Worm (Caenorhabditis elegans) whole organism, L2 larva: ENCODE measurements around the gene trx-5.

ENCODE experiments used
- C34F6.9 ChIP-seq: fragments of 150-350 bp; optimal IDR thresholded peaks from 2 replicates; lab custom pipeline; 2014; ENCODE audit warnings: missing biosample characterization, missing genetic modification characterization
- F13H6.1 ChIP-seq: sonication (generic microtip); optimal IDR thresholded peaks from 2 replicates; lab custom pipeline; 2016; ENCODE audit warnings: missing genetic modification characterization, missing compliant biosample characterization
- R02D3.7 ChIP-seq: fragments of 150-350 bp; optimal IDR thresholded peaks from 2 replicates; lab custom pipeline; 2014; ENCODE audit warnings: missing biosample characterization, missing genetic modification characterization
- aly-2 ChIP-seq: fragments of 150-350 bp; optimal IDR thresholded peaks from 2 replicates; lab custom pipeline; 2014; ENCODE audit warnings: missing biosample characterization, missing genetic modification characterization
- ama-1 ChIP-seq: fragments of 150-350 bp; optimal IDR thresholded peaks from 2 replicates; lab custom pipeline; 2018; ENCODE audit warnings: inconsistent platforms
- blmp-1 ChIP-seq: sonication (generic microtip); optimal IDR thresholded peaks from 2 replicates; lab custom pipeline; 2017; ENCODE audit warnings: missing genetic modification characterization, mild to moderate bottlenecking, missing compliant biosample characterization, antibody characterized with exemption, moderate library complexity; ENCODE audit not compliant: insufficient read depth
- ceh-16 ChIP-seq: fragments of 150-350 bp; optimal IDR thresholded peaks from 2 replicates; lab custom pipeline; 2014; ENCODE audit warnings: missing biosample characterization, missing genetic modification characterization
- crh-2 ChIP-seq: sonication (generic microtip); optimal IDR thresholded peaks from 2 replicates; lab custom pipeline; 2017; ENCODE audit warnings: missing biosample characterization, missing genetic modification characterization
- egl-27 ChIP-seq: sonication (generic microtip); optimal IDR thresholded peaks from 3 replicates; lab custom pipeline; 2017; ENCODE audit warnings: missing biosample characterization, missing genetic modification reagents, missing genetic modification characterization
- elt-3 ChIP-seq: sonication (generic microtip); optimal IDR thresholded peaks from 2 replicates; lab custom pipeline; 2017; ENCODE audit warnings: missing biosample characterization, missing genetic modification characterization
- fos-1 ChIP-seq: fragments of 150-350 bp; optimal IDR thresholded peaks from 2 replicates; lab custom pipeline; 2014; ENCODE audit warnings: missing biosample characterization, missing genetic modification characterization
- lin-11 ChIP-seq: fragments of 150-350 bp; sonication (generic microtip); optimal IDR thresholded peaks from 2 replicates; lab custom pipeline; 2014; ENCODE audit warnings: missing biosample characterization, missing genetic modification characterization, inconsistent platforms, mixed read lengths
- lin-13 ChIP-seq: fragments of 150-350 bp; optimal IDR thresholded peaks from 2 replicates; lab custom pipeline; 2014; ENCODE audit warnings: missing biosample characterization, missing genetic modification reagents, missing genetic modification characterization
- lin-39 ChIP-seq: fragments of 150-350 bp; optimal IDR thresholded peaks from 2 replicates; lab custom pipeline; 2014; ENCODE audit warnings: missing biosample characterization, missing genetic modification reagents, missing genetic modification characterization
- lsy-2 ChIP-seq, 2 experiments: fragments of 150-350 bp in 1 of 2; sonication (generic microtip) in 1 of 2; optimal IDR thresholded peaks; 2 replicates each; lab custom pipeline; 2014 to 2017; ENCODE audit warnings: missing biosample characterization in 2 of 2, missing genetic modification characterization in 2 of 2
- mab-5 ChIP-seq: fragments of 150-350 bp; optimal IDR thresholded peaks from 2 replicates; lab custom pipeline; 2014; ENCODE audit warnings: missing biosample characterization, missing genetic modification characterization
- mbf-1 ChIP-seq: sonication (generic microtip); optimal IDR thresholded peaks from 2 replicates; lab custom pipeline; 2017; ENCODE audit warnings: missing biosample characterization, missing genetic modification characterization
- nhr-11 ChIP-seq: fragments of 150-350 bp; optimal IDR thresholded peaks from 2 replicates; lab custom pipeline; 2014; ENCODE audit warnings: missing biosample characterization, missing genetic modification characterization
- nhr-12 ChIP-seq: fragments of 150-350 bp; optimal IDR thresholded peaks from 2 replicates; lab custom pipeline; 2014; ENCODE audit warnings: missing biosample characterization, missing genetic modification characterization
- nhr-129 ChIP-seq: fragments of 150-350 bp; optimal IDR thresholded peaks from 2 replicates; lab custom pipeline; 2014; ENCODE audit warnings: missing biosample characterization, missing genetic modification characterization
- nhr-23 ChIP-seq: fragments of 150-350 bp; optimal IDR thresholded peaks from 2 replicates; lab custom pipeline; 2014; ENCODE audit warnings: missing biosample characterization, missing genetic modification reagents, missing genetic modification characterization
- nhr-237 ChIP-seq: fragments of 150-350 bp; optimal IDR thresholded peaks from 2 replicates; lab custom pipeline; 2014; ENCODE audit warnings: missing biosample characterization, missing genetic modification characterization
- nhr-25 ChIP-seq: fragments of 150-350 bp; sonication (generic microtip); optimal IDR thresholded peaks from 3 replicates; lab custom pipeline; 2014; ENCODE audit warnings: missing biosample characterization, missing genetic modification characterization
- peb-1 ChIP-seq: fragments of 150-350 bp; optimal IDR thresholded peaks from 2 replicates; lab custom pipeline; 2014; ENCODE audit warnings: missing biosample characterization, missing genetic modification characterization
- sem-4 ChIP-seq: fragments of 150-350 bp; optimal IDR thresholded peaks from 2 replicates; lab custom pipeline; 2014; ENCODE audit warnings: missing biosample characterization, missing genetic modification reagents, missing genetic modification characterization
- sma-9 ChIP-seq, 2 experiments: fragments of 150-350 bp in 1 of 2; sonication (generic microtip) in 1 of 2; optimal IDR thresholded peaks; 2 replicates each; lab custom pipeline; 2014 to 2016; ENCODE audit warnings: missing genetic modification characterization in 2 of 2, mild to moderate bottlenecking in 1 of 2, missing biosample characterization in 1 of 2, missing compliant biosample characterization in 1 of 2, missing genetic modification reagents in 1 of 2, moderate library complexity in 1 of 2
- unc-39 ChIP-seq: fragments of 150-350 bp; optimal IDR thresholded peaks from 2 replicates; lab custom pipeline; 2014; ENCODE audit warnings: missing biosample characterization, missing genetic modification characterization
- unc-55 ChIP-seq: fragments of 150-350 bp; sonication (generic microtip); optimal IDR thresholded peaks from 3 replicates; lab custom pipeline; 2014; ENCODE audit warnings: missing biosample characterization, missing genetic modification reagents, missing genetic modification characterization
- unc-62 ChIP-seq: fragments of 150-350 bp; optimal IDR thresholded peaks from 2 replicates; lab custom pipeline; 2014; ENCODE audit warnings: missing biosample characterization, missing genetic modification reagents, missing genetic modification characterization
- zag-1 ChIP-seq: fragments of 150-350 bp; optimal IDR thresholded peaks from 2 replicates; lab custom pipeline; 2014; ENCODE audit warnings: missing biosample characterization, missing genetic modification characterization
- ztf-1 ChIP-seq: fragments of 200-800 bp; sonication (Bioruptor generic); conservative IDR thresholded peaks from 2 replicates; pipeline ENCODE4 v1.3.6; 2022; ENCODE audit warnings: missing genetic modification characterization, missing compliant biosample characterization
- ztf-4 ChIP-seq: fragments of 150-350 bp; optimal IDR thresholded peaks from 2 replicates; lab custom pipeline; 2014; ENCODE audit warnings: missing biosample characterization, missing genetic modification characterization

The trx-5 gene

ce11 chrV:1534315-1534714 is at the start of gene trx-5:
trx-5 (minus strand) TSS chrV:1534415.
- TF ChIP-seq mbf-1 (tag; lab: Kevin White, UChicago) (no peak), elt-3 (tag; lab: Kevin White, UChicago) (no peak), unc-62 (no peak)

ce11 chrV:1583242-1583641 is 49.0 kb upstream of the trx-5 start:
- no peak for TF ChIP-seq lin-39 (tag; lab: Kevin White, UChicago)
- TF ChIP-seq crh-2 (tag; lab: Kevin White, UChicago) = no peak
- no peak for TF ChIP-seq elt-3 (tag; lab: Kevin White, UChicago)
- TF ChIP-seq lin-13 (GFP tag; lab: Kevin White, UChicago) = no peak
- TF ChIP-seq nhr-129 = no peak
- TF ChIP-seq unc-62 = no peak
- TF ChIP-seq nhr-23 (tag; lab: Kevin White, UChicago) = no peak
- TF ChIP-seq C34F6.9 (tag; lab: Kevin White, UChicago) = no peak
- TF ChIP-seq peb-1 (tag; lab: Kevin White, UChicago) = no peak
- no peak for TF ChIP-seq fos-1

ce11 chrV:1579790-1580189 is 45.6 kb upstream of the trx-5 start:
- TF ChIP-seq sma-9 (GFP tag; optimal IDR thresholded peaks at IDR 0.05; lab: Kevin White, UChicago) (no peak), sma-9 (tag; optimal IDR thresholded peaks at IDR 0.05; lab: Kevin White, UChicago) (no peak), ceh-16 (tag; lab: Kevin White, UChicago) (peak; percentile 74), unc-39 (no peak), lsy-2 (tag; optimal IDR thresholded peaks at IDR 0.05; lab: Kevin White, UChicago) (no peak), aly-2 (tag; lab: Kevin White, UChicago) (no peak)

- TF ChIP-seq nhr-237 (tag; lab: Kevin White, UChicago) = no peak
- TF ChIP-seq nhr-23 (tag; lab: Kevin White, UChicago) = no peak
- peak; percentile 53 for TF ChIP-seq ceh-16 (tag; lab: Kevin White, UChicago)
- TF ChIP-seq F13H6.1 (tag; lab: Kevin White, UChicago) = no peak
- TF ChIP-seq unc-55 (GFP tag; lab: Kevin White, UChicago) = no peak
Observed at ce11 chrV:1578572-1579230, 44.5 kb upstream of the trx-5 start.

ce11 chrV:1577092-1577709 is 43.0 kb upstream of the trx-5 start:
- TF ChIP-seq egl-27 (tag; lab: Kevin White, UChicago) = no peak
- TF ChIP-seq nhr-11 = no peak
- no peak for TF ChIP-seq ama-1
- TF ChIP-seq ztf-4 (tag; lab: Kevin White, UChicago) = no peak
- TF ChIP-seq, all 48 proteins: peak for 0

DNA sequence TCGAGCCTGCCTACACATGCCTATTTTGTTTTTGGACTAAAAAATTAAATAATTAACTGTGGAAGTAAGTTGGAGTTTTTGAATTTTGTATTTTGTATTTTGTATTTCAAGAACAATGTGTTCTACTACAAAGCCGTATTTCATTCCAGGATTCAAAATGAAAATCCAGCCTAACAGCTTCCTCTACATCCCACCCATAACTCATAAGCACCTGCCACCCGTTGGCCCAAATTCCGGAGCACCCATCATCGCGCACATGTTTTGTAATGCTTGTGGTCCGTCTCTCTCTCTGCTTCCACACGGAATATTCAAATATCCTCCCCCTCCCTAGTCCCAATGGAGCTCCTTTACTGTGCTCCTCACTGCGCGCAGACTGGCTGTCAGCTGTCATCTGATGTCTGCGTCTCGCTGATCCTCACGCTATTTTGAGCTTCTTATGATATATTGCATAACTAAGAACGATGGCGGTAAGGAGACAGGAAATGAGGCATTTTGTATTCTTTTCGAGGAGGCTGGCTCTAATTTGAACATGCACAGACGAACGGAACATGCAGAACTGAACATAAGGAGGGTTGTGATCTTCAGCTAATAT is 41.4 kb upstream of the trx-5 start:
- TF ChIP-seq nhr-25 (tag; lab: Kevin White, UChicago) (no peak), mab-5 (tag; lab: Kevin White, UChicago) (peak; percentile 65)

- TF ChIP-seq ztf-1 (GFP tag; lab: Robert Waterston, UW) (no peak), nhr-129 (no peak), blmp-1 (no peak), egl-27 (tag; lab: Kevin White, UChicago) (no peak), nhr-23 (tag; lab: Kevin White, UChicago) (no peak), lin-11 (tag; lab: Kevin White, UChicago) (no peak), zag-1 (tag; lab: Kevin White, UChicago) (no peak), nhr-11 (no peak), R02D3.7 (no peak), sem-4 (tag; lab: Kevin White, UChicago) (no peak), lin-39 (tag; lab: Kevin White, UChicago) (no peak), mab-5 (tag; lab: Kevin White, UChicago) (no peak), sma-9 (GFP tag; optimal IDR thresholded peaks at IDR 0.05; lab: Kevin White, UChicago) (no peak), sma-9 (tag; optimal IDR thresholded peaks at IDR 0.05; lab: Kevin White, UChicago) (no peak), nhr-12 (no peak), elt-3 (tag; lab: Kevin White, UChicago) (no peak), unc-39 (no peak)
- TF ChIP-seq, all 48 proteins: peak for 0
Observed at ce11 chrV:1574599-1574998, 40.4 kb upstream of the trx-5 start.
